Worm (Caenorhabditis elegans) whole organism, L3 larva: ENCODE data around the gene frk-1.
A peak's percentile ranks its signal among the peaks of the same experiment; 100 is the strongest.
"Not testable (repeated sequence)": the region's sequence is repeated elsewhere in the genome, so short reads cannot be mapped to it uniquely, and the experiment has no call there.

Experiments
- R02D3.7 ChIP-seq: fragments of 150-350 bp; optimal IDR thresholded peaks from 2 replicates; lab custom pipeline; 2014; ENCODE audit warnings: missing biosample characterization, missing genetic modification characterization
- ceh-16 ChIP-seq: sonication (generic microtip); optimal IDR thresholded peaks from 2 replicates; lab custom pipeline; 2017; ENCODE audit warnings: missing biosample characterization, missing genetic modification characterization
- ceh-28 ChIP-seq: fragments of 150-350 bp; optimal IDR thresholded peaks from 2 replicates; lab custom pipeline; 2014; ENCODE audit warnings: missing biosample characterization, missing genetic modification reagents, missing genetic modification characterization
- ceh-82 ChIP-seq: fragments of 150-350 bp; optimal IDR thresholded peaks from 2 replicates; lab custom pipeline; 2014; ENCODE audit warnings: missing biosample characterization, missing genetic modification characterization
- ceh-9 ChIP-seq: sonication (generic microtip); optimal IDR thresholded peaks from 2 replicates; lab custom pipeline; 2018; ENCODE audit warnings: missing biosample characterization, missing genetic modification characterization
- daf-12 ChIP-seq: fragments of 150-350 bp; optimal IDR thresholded peaks from 2 replicates; lab custom pipeline; 2014; ENCODE audit warnings: missing biosample characterization, missing genetic modification reagents, missing genetic modification characterization
- elt-1 ChIP-seq: fragments of 150-350 bp; optimal IDR thresholded peaks from 2 replicates; lab custom pipeline; 2014; ENCODE audit warnings: missing biosample characterization, missing genetic modification characterization
- elt-2 ChIP-seq: sonication (generic microtip); optimal IDR thresholded peaks from 2 replicates; lab custom pipeline; 2016; ENCODE audit warnings: missing genetic modification reagents, mild to moderate bottlenecking, missing genetic modification characterization, missing compliant biosample characterization
- eor-1 ChIP-seq, 2 experiments: fragments of 150-350 bp; optimal IDR thresholded peaks; 2 replicates each; lab custom pipeline; 2014 to 2018; ENCODE audit warnings: missing biosample characterization in 2 of 2, missing genetic modification characterization in 2 of 2
- fkh-10 ChIP-seq: sonication (generic microtip); optimal IDR thresholded peaks from 2 replicates; lab custom pipeline; 2017; ENCODE audit warnings: missing biosample characterization, missing genetic modification reagents, missing genetic modification characterization
- fkh-2 ChIP-seq: fragments of 150-350 bp; optimal IDR thresholded peaks from 2 replicates; lab custom pipeline; 2014; ENCODE audit warnings: missing biosample characterization, missing genetic modification reagents, missing genetic modification characterization
- fos-1 ChIP-seq: fragments of 150-350 bp; optimal IDR thresholded peaks from 2 replicates; lab custom pipeline; 2014; ENCODE audit warnings: missing biosample characterization, missing genetic modification characterization
- jun-1 ChIP-seq: fragments of 150-350 bp; optimal IDR thresholded peaks from 2 replicates; lab custom pipeline; 2014; ENCODE audit warnings: missing biosample characterization, missing genetic modification reagents, missing genetic modification characterization
- lin-15B ChIP-seq: fragments of 150-350 bp; optimal IDR thresholded peaks from 2 replicates; lab custom pipeline; 2014; ENCODE audit warnings: missing biosample characterization, missing genetic modification characterization
- lin-39 ChIP-seq: fragments of 150-350 bp; optimal IDR thresholded peaks from 2 replicates; lab custom pipeline; 2018; ENCODE audit warnings: missing biosample characterization, missing genetic modification reagents, missing genetic modification characterization
- lsy-12 ChIP-seq: sonication (generic microtip); optimal IDR thresholded peaks from 2 replicates; lab custom pipeline; 2016; ENCODE audit warnings: mild to moderate bottlenecking, missing genetic modification characterization, missing compliant biosample characterization
- mdl-1 ChIP-seq: fragments of 150-350 bp; optimal IDR thresholded peaks from 2 replicates; lab custom pipeline; 2014; ENCODE audit warnings: missing biosample characterization, missing genetic modification characterization
- mml-1 ChIP-seq: fragments of 150-350 bp; sonication (generic microtip); optimal IDR thresholded peaks from 3 replicates; lab custom pipeline; 2014; ENCODE audit warnings: missing biosample characterization, missing genetic modification characterization
- nfya-1 ChIP-seq: sonication (generic microtip); optimal IDR thresholded peaks from 2 replicates; lab custom pipeline; 2017; ENCODE audit warnings: missing genetic modification characterization, mild to moderate bottlenecking, missing compliant biosample characterization, antibody characterized with exemption, moderate library complexity; ENCODE audit not compliant: insufficient read depth
- nhr-23 ChIP-seq: fragments of 150-350 bp; optimal IDR thresholded peaks from 2 replicates; lab custom pipeline; 2014; ENCODE audit warnings: missing biosample characterization, missing genetic modification reagents, missing genetic modification characterization
- nhr-237 ChIP-seq: fragments of 150-350 bp; optimal IDR thresholded peaks from 2 replicates; lab custom pipeline; 2014; ENCODE audit warnings: missing biosample characterization, missing genetic modification characterization
- nhr-25 ChIP-seq: sonication (generic microtip); optimal IDR thresholded peaks from 2 replicates; lab custom pipeline; 2017; ENCODE audit warnings: missing biosample characterization, missing genetic modification characterization
- nhr-28 ChIP-seq: fragments of 150-350 bp; optimal IDR thresholded peaks from 2 replicates; lab custom pipeline; 2014; ENCODE audit warnings: missing biosample characterization, missing genetic modification characterization
- nhr-43 ChIP-seq: sonication (generic microtip); optimal IDR thresholded peaks from 2 replicates; lab custom pipeline; 2016; ENCODE audit warnings: mild to moderate bottlenecking, missing genetic modification characterization, missing compliant biosample characterization; ENCODE audit not compliant: poor library complexity, severe bottlenecking
- nhr-67 ChIP-seq: fragments of 150-350 bp; optimal IDR thresholded peaks from 2 replicates; lab custom pipeline; 2014; ENCODE audit warnings: missing biosample characterization, missing genetic modification characterization
- skn-1 ChIP-seq: fragments of 150-350 bp; optimal IDR thresholded peaks from 2 replicates; lab custom pipeline; 2014; ENCODE audit warnings: missing biosample characterization, missing genetic modification characterization
- tbx-2 ChIP-seq: sonication (generic microtip); optimal IDR thresholded peaks from 2 replicates; lab custom pipeline; 2016; ENCODE audit warnings: mild to moderate bottlenecking, missing genetic modification characterization, missing compliant biosample characterization
- unc-62 ChIP-seq: fragments of 150-350 bp; sonication (generic microtip); optimal IDR thresholded peaks from 4 replicates; lab custom pipeline; 2014; ENCODE audit warnings: missing biosample characterization, missing genetic modification reagents, missing genetic modification characterization
- ztf-4 ChIP-seq: fragments of 150-350 bp; optimal IDR thresholded peaks from 2 replicates; lab custom pipeline; 2014; ENCODE audit warnings: missing biosample characterization, missing genetic modification characterization

The frk-1 gene

DNA sequence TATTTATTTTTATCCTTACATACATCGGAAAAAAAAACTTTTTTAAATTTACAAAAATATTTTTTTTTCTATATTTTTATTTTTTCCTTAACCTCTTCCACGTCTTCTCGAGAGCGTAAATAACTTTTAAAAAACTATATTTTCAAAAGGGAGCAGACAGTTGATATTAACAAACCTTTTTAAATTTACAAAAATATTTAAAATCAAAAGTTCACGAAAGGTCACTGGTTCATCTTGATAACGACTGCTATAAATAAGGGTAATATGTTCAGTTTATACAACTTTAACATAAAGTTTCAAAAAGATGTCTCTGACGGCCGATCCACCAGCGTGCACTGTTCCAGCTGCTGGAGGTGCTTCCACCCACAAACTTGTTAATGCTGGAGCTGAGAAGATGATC lies 14.2 kb upstream of the frk-1 start, which contains the start of the genes F44D12.16 and msd-2:
TSS of gene F44D12.16 (plus strand) at position 301 of the 400 bp plus-strand sequence.
TSS of gene msd-2 (plus strand) at position 305 of the 400 bp plus-strand sequence.
- not testable (repeated sequence) for TF ChIP-seq ceh-28 (tag; lab: Kevin White, UChicago); lsy-12; ztf-4 (tag; lab: Kevin White, UChicago)

DNA sequence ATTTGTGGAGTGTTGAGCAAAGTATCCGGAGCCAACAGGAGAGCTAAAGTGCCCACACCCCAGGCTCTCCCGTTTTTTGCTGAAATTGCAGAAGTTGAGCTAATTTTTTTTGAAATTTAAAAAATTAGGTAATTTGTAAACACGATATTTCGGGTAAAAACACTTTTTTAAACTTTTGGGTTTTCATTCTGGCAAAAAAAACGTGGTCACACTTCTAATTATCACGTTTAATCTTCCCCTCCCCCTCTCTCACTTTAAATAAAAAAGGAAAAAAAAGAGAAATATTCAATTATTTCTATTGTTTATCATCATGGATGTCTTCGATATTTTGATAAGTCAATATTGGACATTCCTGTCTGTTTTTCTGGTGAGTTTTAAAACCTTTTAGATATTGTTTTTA lies 9.9 kb upstream of the frk-1 start, which contains the start of gene F44D12.6:
TSS of gene F44D12.6 (plus strand) at position 301 of the 400 bp plus-strand sequence.
- TF ChIP-seq mdl-1 (tag; lab: Kevin White, UChicago) = no peak
- TF ChIP-seq ztf-4 (tag; lab: Kevin White, UChicago) = no peak
- no peak for TF ChIP-seq nhr-43 (tag; lab: Kevin White, UChicago)
- TF ChIP-seq nhr-237 (tag; lab: Kevin White, UChicago) = no peak
- TF ChIP-seq nhr-25 (tag; lab: Kevin White, UChicago) = no peak
- no peak for TF ChIP-seq fkh-2 (tag; lab: Kevin White, UChicago)
- no peak for TF ChIP-seq ceh-9 (tag; lab: Kevin White, UChicago)
- TF ChIP-seq unc-62 (GFP tag; lab: Kevin White, UChicago) = no peak
- no peak for TF ChIP-seq fos-1 (tag; lab: Kevin White, UChicago)
- no peak for TF ChIP-seq ceh-16

DNA sequence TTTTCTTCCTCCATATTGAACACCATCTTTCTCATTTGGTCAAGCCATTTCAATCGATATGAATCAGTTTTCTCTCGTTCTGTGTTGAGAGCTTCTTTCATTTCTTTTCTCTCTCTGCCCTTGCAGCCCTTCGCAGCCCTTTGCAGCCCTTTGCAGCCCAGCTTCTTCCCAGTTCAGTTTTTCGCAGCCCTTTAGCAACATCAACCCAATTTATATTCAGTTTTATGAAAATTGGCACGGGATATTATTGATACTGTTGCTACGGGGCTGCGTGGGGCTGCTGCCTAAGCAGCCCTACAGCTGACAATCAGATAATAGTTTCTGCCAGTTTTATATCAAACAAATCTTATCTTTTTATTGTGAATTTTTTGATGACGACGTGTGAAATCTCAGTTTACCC lies 6.0 kb upstream of the frk-1 start, which contains the start of gene F44D12.10:
TSS of gene F44D12.10 (minus strand) at position 101 of the 400 bp plus-strand sequence.
- TF ChIP-seq daf-12 (tag; lab: Kevin White, UChicago) = no peak
- TF ChIP-seq nhr-43 (tag; lab: Kevin White, UChicago) = no peak
- TF ChIP-seq elt-1 (tag; lab: Kevin White, UChicago) = no peak
- TF ChIP-seq nhr-23 (tag; lab: Kevin White, UChicago) = no peak
- TF ChIP-seq fkh-2 (tag; lab: Kevin White, UChicago) = no peak
- no peak for TF ChIP-seq nhr-67 (tag; lab: Kevin White, UChicago)
- no peak for TF ChIP-seq nhr-28
- no peak for TF ChIP-seq R02D3.7 (tag; lab: Kevin White, UChicago)
- TF ChIP-seq nhr-25 (tag; lab: Kevin White, UChicago) = no peak
- TF ChIP-seq ceh-82 = no peak
- no peak for TF ChIP-seq eor-1 (tag; optimal IDR thresholded peaks at IDR 0.05; lab: Kevin White, UChicago)
- TF ChIP-seq ceh-16 = no peak
- TF ChIP-seq jun-1 (tag; lab: Kevin White, UChicago) = no peak
- no peak for TF ChIP-seq mdl-1 (tag; lab: Kevin White, UChicago)
- no peak for TF ChIP-seq tbx-2 (tag; lab: Kevin White, UChicago)
- no peak for TF ChIP-seq skn-1 (tag; lab: Kevin White, UChicago)
- TF ChIP-seq elt-2 (tag; lab: Kevin White, UChicago) = no peak
- no peak for TF ChIP-seq lin-39 (tag; lab: Kevin White, UChicago)
- no peak for TF ChIP-seq lin-15B (tag; lab: Kevin White, UChicago)
- TF ChIP-seq, all 47 proteins: peak for 0

DNA sequence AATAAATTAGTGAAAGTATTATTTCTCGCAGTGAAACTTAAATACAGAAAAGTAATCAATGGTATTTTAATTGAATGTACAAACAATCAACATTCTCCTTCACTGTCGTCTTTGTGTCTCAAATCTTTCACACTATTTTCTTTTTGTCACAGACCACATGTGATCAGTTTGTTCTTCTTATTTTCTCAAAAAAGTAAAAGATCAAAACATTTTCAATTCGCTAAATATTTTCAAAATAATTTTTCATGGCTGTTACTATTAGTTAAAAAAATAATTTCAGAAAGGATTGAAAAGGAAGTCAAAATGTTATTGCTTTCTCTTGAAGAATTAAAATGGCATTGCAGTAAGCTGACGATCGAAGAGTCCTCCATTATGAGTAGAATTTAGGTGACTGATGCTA lies 2.2 kb upstream of the frk-1 start, which contains the start of gene dhs-31:
TSS of gene dhs-31 (minus strand) at position 101 of the 400 bp plus-strand sequence.
- no peak for TF ChIP-seq fkh-10 (GFP tag; lab: Kevin White, UChicago)
- no peak for TF ChIP-seq ceh-16
- TF ChIP-seq ceh-9 (tag; lab: Kevin White, UChicago) = no peak
- no peak for TF ChIP-seq R02D3.7 (tag; lab: Kevin White, UChicago)
- no peak for TF ChIP-seq unc-62 (GFP tag; lab: Kevin White, UChicago)
- TF ChIP-seq lin-15B (tag; lab: Kevin White, UChicago) = no peak
- no peak for TF ChIP-seq tbx-2 (tag; lab: Kevin White, UChicago)
- TF ChIP-seq nhr-43 (tag; lab: Kevin White, UChicago) = no peak
- no peak for TF ChIP-seq ceh-82
- TF ChIP-seq nhr-23 (tag; lab: Kevin White, UChicago) = no peak
- TF ChIP-seq mml-1 (tag; lab: Kevin White, UChicago) = no peak
- TF ChIP-seq nhr-67 (tag; lab: Kevin White, UChicago) = no peak
- TF ChIP-seq nfya-1 (tag; lab: Kevin White, UChicago) = no peak

DNA sequence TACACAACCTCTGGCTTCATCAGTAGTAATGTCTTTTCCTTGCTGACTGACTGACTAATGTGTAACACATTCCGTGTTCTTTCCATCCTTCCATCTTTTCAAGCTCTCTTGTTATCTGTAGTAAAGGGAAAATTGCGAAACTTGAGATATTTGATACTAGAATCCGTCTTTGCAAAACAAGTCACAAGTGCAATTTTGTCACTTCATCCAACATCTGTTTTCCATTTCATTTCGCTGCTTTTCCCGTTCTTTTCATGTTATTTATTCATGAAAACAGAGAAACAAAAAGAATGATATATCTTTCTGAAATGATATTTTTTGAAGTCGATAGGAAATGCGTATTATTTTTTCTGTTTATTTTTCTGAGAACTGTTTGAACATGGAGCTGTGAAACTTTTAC lies 3.0 kb downstream of the frk-1 start:
- TF ChIP-seq daf-12 (tag; lab: Kevin White, UChicago) (no peak), lin-39 (tag; lab: Kevin White, UChicago) (peak; percentile 1)
